Worm (Caenorhabditis elegans) whole organism, late embryonic: ENCODE measurements around the gene twk-7.

Experiments
- K02D7.2 ChIP-seq: sonication (generic microtip); optimal IDR thresholded peaks from 2 replicates; lab custom pipeline; 2017; ENCODE audit warnings: mild to moderate bottlenecking, missing genetic modification characterization, missing compliant biosample characterization
- pha-4 ChIP-seq: fragments of 150-350 bp; optimal IDR thresholded peaks from 2 replicates; lab custom pipeline; 2018; ENCODE audit warnings: missing biosample characterization, missing genetic modification reagents, missing genetic modification characterization

DNA sequence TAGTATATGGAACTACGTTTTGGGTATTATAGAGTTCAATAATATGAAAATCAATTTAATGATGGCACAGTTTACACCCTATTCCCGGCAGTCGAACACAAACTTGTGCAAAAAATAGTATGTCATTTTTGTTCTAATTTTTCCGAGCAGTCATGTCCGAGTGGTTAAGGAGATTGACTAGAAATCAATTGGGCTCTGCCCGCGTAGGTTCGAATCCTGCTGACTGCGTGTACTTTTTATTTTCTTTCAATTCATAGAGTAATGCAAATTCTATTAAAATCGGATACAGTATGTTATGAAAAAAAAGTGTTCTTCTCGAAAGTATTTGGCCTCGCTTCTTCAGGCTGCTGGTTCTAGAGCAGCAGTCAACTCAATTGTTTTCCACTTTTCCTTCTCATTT, 2.5 kb upstream of the twk-7 start:
- TF ChIP-seq pha-4 (tag; lab: Kevin White, UChicago), result no peak
- no peak for TF ChIP-seq K02D7.2
